Worm (Caenorhabditis elegans) whole organism, late embryonic: Measurements from ENCODE around the gene F20D6.10.

Experiments used
- F13H6.1 ChIP-seq: sonication (generic microtip); optimal IDR thresholded peaks from 2 replicates; lab custom pipeline; 2016; ENCODE audit warnings: missing genetic modification characterization, missing compliant biosample characterization
- K09A11.1 ChIP-seq: sonication (generic microtip); optimal IDR thresholded peaks from 2 replicates; lab custom pipeline; 2017; ENCODE audit warnings: antibody characterized with exemption, mild to moderate bottlenecking, missing genetic modification characterization, missing compliant biosample characterization; ENCODE audit not compliant: insufficient read depth
- Y22D7AL.16 ChIP-seq: sonication (generic microtip); optimal IDR thresholded peaks from 2 replicates; lab custom pipeline; 2016; ENCODE audit warnings: missing genetic modification characterization, missing compliant biosample characterization
- ceh-22 ChIP-seq: sonication (generic microtip); optimal IDR thresholded peaks from 2 replicates; lab custom pipeline; 2017; ENCODE audit warnings: missing biosample characterization, missing genetic modification characterization
- ceh-24 ChIP-seq: sonication (generic microtip); optimal IDR thresholded peaks from 2 replicates; lab custom pipeline; 2016; ENCODE audit warnings: mild to moderate bottlenecking, missing genetic modification characterization, missing compliant biosample characterization
- ceh-34 ChIP-seq: sonication (generic microtip); optimal IDR thresholded peaks from 2 replicates; lab custom pipeline; 2016; ENCODE audit warnings: mild to moderate bottlenecking, missing genetic modification characterization, missing compliant biosample characterization
- ceh-6 ChIP-seq: fragments of 200-800 bp; sonication (Bioruptor generic); optimal IDR thresholded peaks from 2 replicates; lab custom pipeline; 2018; ENCODE audit warnings: mild to moderate bottlenecking, missing genetic modification characterization, missing compliant biosample characterization
- dmd-4 ChIP-seq: sonication (generic microtip); optimal IDR thresholded peaks from 2 replicates; lab custom pipeline; 2016; ENCODE audit warnings: borderline replicate concordance, missing genetic modification characterization, missing compliant biosample characterization
- dve-1 ChIP-seq: sonication (generic microtip); optimal IDR thresholded peaks from 2 replicates; lab custom pipeline; 2017; ENCODE audit warnings: antibody characterized with exemption, mild to moderate bottlenecking, missing genetic modification characterization, missing compliant biosample characterization
- eyg-1 ChIP-seq: sonication (generic microtip); optimal IDR thresholded peaks from 2 replicates; lab custom pipeline; 2016; ENCODE audit warnings: missing genotype, missing genetic modification characterization, missing compliant biosample characterization
- fax-1 ChIP-seq: sonication (generic microtip); optimal IDR thresholded peaks from 2 replicates; lab custom pipeline; 2016; ENCODE audit warnings: missing genotype, missing genetic modification characterization, missing compliant biosample characterization
- gmeb-2 ChIP-seq: sonication (generic microtip); optimal IDR thresholded peaks from 2 replicates; lab custom pipeline; 2016; ENCODE audit warnings: missing genetic modification characterization, inconsistent platforms, missing compliant biosample characterization
- hlh-13 ChIP-seq: fragments of 200-800 bp; sonication (Bioruptor generic); optimal IDR thresholded peaks from 2 replicates; lab custom pipeline; 2018; ENCODE audit warnings: mild to moderate bottlenecking, missing genetic modification characterization, missing compliant biosample characterization
- hlh-30 ChIP-seq: sonication (generic microtip); optimal IDR thresholded peaks from 2 replicates; lab custom pipeline; 2017; ENCODE audit warnings: antibody characterized with exemption, missing genetic modification characterization, missing compliant biosample characterization; ENCODE audit not compliant: insufficient read depth
- hlh-6 ChIP-seq: sonication (generic microtip); optimal IDR thresholded peaks from 2 replicates; lab custom pipeline; 2016; ENCODE audit warnings: missing genotype, missing genetic modification characterization, missing compliant biosample characterization
- lim-6 ChIP-seq: sonication (generic microtip); optimal IDR thresholded peaks from 2 replicates; lab custom pipeline; 2016; ENCODE audit warnings: missing genetic modification characterization, missing compliant biosample characterization
- mec-3 ChIP-seq: sonication (generic microtip); optimal IDR thresholded peaks from 2 replicates; lab custom pipeline; 2016; ENCODE audit warnings: borderline replicate concordance, missing genetic modification characterization, missing compliant biosample characterization
- nhr-11 ChIP-seq: fragments of 150-350 bp; optimal IDR thresholded peaks from 2 replicates; lab custom pipeline; 2014; ENCODE audit warnings: missing biosample characterization, missing genetic modification characterization
- nhr-232 ChIP-seq: sonication (generic microtip); optimal IDR thresholded peaks from 2 replicates; lab custom pipeline; 2016; ENCODE audit warnings: missing genetic modification characterization, missing compliant biosample characterization
- odd-2 ChIP-seq: sonication (generic microtip); optimal IDR thresholded peaks from 2 replicates; lab custom pipeline; 2017; ENCODE audit warnings: antibody characterized with exemption, mild to moderate bottlenecking, missing genetic modification characterization, missing compliant biosample characterization
- pag-3 ChIP-seq: sonication (generic microtip); optimal IDR thresholded peaks from 2 replicates; lab custom pipeline; 2016; ENCODE audit warnings: missing compliant biosample characterization, missing genetic modification characterization, borderline replicate concordance
- pat-9 ChIP-seq: fragments of 200-800 bp; sonication (Bioruptor generic); optimal IDR thresholded peaks from 2 replicates; lab custom pipeline; 2018; ENCODE audit warnings: mild to moderate bottlenecking, missing genetic modification characterization, moderate library complexity, missing compliant biosample characterization
- pax-1 ChIP-seq: fragments of 150-350 bp; optimal IDR thresholded peaks from 2 replicates; lab custom pipeline; 2014; ENCODE audit warnings: missing biosample characterization, missing genetic modification characterization
- pha-4 ChIP-seq: fragments of 150-350 bp; optimal IDR thresholded peaks from 2 replicates; lab custom pipeline; 2018; ENCODE audit warnings: missing biosample characterization, missing genetic modification reagents, missing genetic modification characterization
- pqm-1 ChIP-seq: sonication (generic microtip); optimal IDR thresholded peaks from 2 replicates; lab custom pipeline; 2016; ENCODE audit warnings: missing genetic modification characterization, missing compliant biosample characterization
- ref-2 ChIP-seq: sonication (generic microtip); optimal IDR thresholded peaks from 2 replicates; lab custom pipeline; 2016; ENCODE audit warnings: missing genetic modification characterization, missing compliant biosample characterization
- rnt-1 ChIP-seq: sonication (generic microtip); optimal IDR thresholded peaks from 2 replicates; lab custom pipeline; 2016; ENCODE audit warnings: missing genetic modification characterization, missing compliant biosample characterization
- sdc-2 ChIP-seq: sonication (generic microtip); optimal IDR thresholded peaks from 2 replicates; lab custom pipeline; 2016; ENCODE audit warnings: missing genotype, missing genetic modification characterization, missing compliant biosample characterization
- sox-4 ChIP-seq: sonication (generic microtip); optimal IDR thresholded peaks from 2 replicates; lab custom pipeline; 2017; ENCODE audit warnings: mild to moderate bottlenecking, missing genetic modification characterization, inconsistent platforms, missing compliant biosample characterization
- tbx-2 ChIP-seq: sonication (generic microtip); optimal IDR thresholded peaks from 2 replicates; lab custom pipeline; 2016; ENCODE audit warnings: missing genetic modification characterization, missing compliant biosample characterization
- unc-3 ChIP-seq, 2 experiments: fragments of 200-800 bp in 1 of 2; sonication (Bioruptor generic) in 1 of 2; sonication (generic microtip) in 1 of 2; conservative IDR thresholded peaks in 1 of 2; optimal IDR thresholded peaks in 1 of 2; 2 replicates each; pipeline versions ENCODE4 v1.3.6 to Lab custom; 2016 to 2022; ENCODE audit warnings: missing compliant biosample characterization in 2 of 2, missing genetic modification characterization in 2 of 2, missing genetic modification reagents in 1 of 2
- unc-55 ChIP-seq: sonication (generic microtip); optimal IDR thresholded peaks from 2 replicates; lab custom pipeline; 2017; ENCODE audit warnings: missing biosample characterization, missing genetic modification reagents, missing genetic modification characterization
- zip-5 ChIP-seq: sonication (generic microtip); optimal IDR thresholded peaks from 2 replicates; lab custom pipeline; 2016; ENCODE audit warnings: missing genetic modification characterization, missing compliant biosample characterization
- ztf-16 ChIP-seq: sonication (generic microtip); optimal IDR thresholded peaks from 2 replicates; lab custom pipeline; 2017; ENCODE audit warnings: missing genetic modification characterization, missing compliant biosample characterization

The F20D6.10 gene

ce11 chrV:8206931-8207330 is 11.2 kb upstream of the F20D6.10 start, which contains the start of gene timp-1:
TSS of gene timp-1 (plus strand) at chrV:8207235.
- no peak for TF ChIP-seq rnt-1 (tag; lab: Kevin White, UChicago)
- TF ChIP-seq F13H6.1 (tag; lab: Kevin White, UChicago): no peak

ce11 chrV:8203085-8203643 is 7.4 kb upstream of the F20D6.10 start, which contains the start of gene cest-17:
TSS of gene cest-17 (plus strand) at chrV:8203332.
- TF ChIP-seq lim-6 (tag; lab: Kevin White, UChicago) (no peak), tbx-2 (tag; lab: Kevin White, UChicago) (peak; percentile 20)

- TF ChIP-seq ceh-22 (tag; lab: Kevin White, UChicago) (no peak), gmeb-2 (no peak), nhr-232 (tag; lab: Kevin White, UChicago) (no peak), hlh-6 (tag; lab: Kevin White, UChicago) (no peak), ceh-6 (no peak), pax-1 (tag; lab: Kevin White, UChicago) (no peak), ztf-16 (tag; lab: Kevin White, UChicago) (no peak), dmd-4 (no peak), sox-4 (tag; lab: Kevin White, UChicago) (no peak), hlh-30 (tag; lab: Kevin White, UChicago) (no peak)
Measured at ce11 chrV:8201229-8201858, 5.6 kb upstream of the F20D6.10 start, which contains the start of gene cri-2. TSS of gene cri-2 (plus strand) at chrV:8201808.

- TF ChIP-seq unc-3 (GFP tag; conservative IDR thresholded peaks at IDR 0.05; lab: Robert Waterston, UW) (no peak), unc-3 (tag; optimal IDR thresholded peaks at IDR 0.05; lab: Kevin White, UChicago) (no peak), eyg-1 (tag; lab: Kevin White, UChicago) (no peak), K09A11.1 (tag; lab: Kevin White, UChicago) (no peak), pat-9 (no peak), ceh-24 (tag; lab: Kevin White, UChicago) (no peak), dmd-4 (no peak), Y22D7AL.16 (tag; lab: Kevin White, UChicago) (no peak), fax-1 (tag; lab: Kevin White, UChicago) (no peak), lim-6 (tag; lab: Kevin White, UChicago) (no peak), nhr-11 (tag; lab: Kevin White, UChicago) (no peak), ref-2 (no peak), odd-2 (no peak), pax-1 (tag; lab: Kevin White, UChicago) (no peak), dve-1 (tag; lab: Kevin White, UChicago) (no peak), sdc-2 (tag; lab: Kevin White, UChicago) (no peak)
Measured at ce11 chrV:8198994-8199393, 3.3 kb upstream of the F20D6.10 start, which contains the start of gene F20D6.11. TSS of gene F20D6.11 (minus strand) at chrV:8199094.

- TF ChIP-seq hlh-30 (tag; lab: Kevin White, UChicago) (no peak), hlh-13 (no peak), pqm-1 (tag; lab: Kevin White, UChicago) (no peak), nhr-232 (tag; lab: Kevin White, UChicago) (no peak), unc-55 (GFP tag; lab: Kevin White, UChicago) (no peak), pha-4 (tag; lab: Kevin White, UChicago) (no peak), pax-1 (tag; lab: Kevin White, UChicago) (no peak), dve-1 (tag; lab: Kevin White, UChicago) (no peak), pag-3 (no peak), mec-3 (tag; lab: Kevin White, UChicago) (no peak), ref-2 (no peak), dmd-4 (no peak), F13H6.1 (tag; lab: Kevin White, UChicago) (no peak), tbx-2 (tag; lab: Kevin White, UChicago) (no peak), ceh-34 (no peak), Y22D7AL.16 (tag; lab: Kevin White, UChicago) (no peak), zip-5 (tag; lab: Kevin White, UChicago) (no peak)
- TF ChIP-seq, all 69 proteins: peak for 0
Measured at ce11 chrV:8196993-8197392, 1.3 kb upstream of the F20D6.10 start.
